Fruit fly (Drosophila melanogaster) whole organism, wandering third instar larva: Measurements from ENCODE around the gene psh.

Source experiments
- Abd-B ChIP-seq: fragments of >200 bp; optimal IDR thresholded peaks from 2 replicates; lab custom pipeline; 2017; ENCODE audit warnings: missing biosample characterization, missing genetic modification characterization
- CG32264 ChIP-seq: fragments of 200-800 bp; sonication (Bioruptor generic); optimal IDR thresholded peaks from 2 replicates; lab custom pipeline; 2016; ENCODE audit warnings: missing biosample characterization, missing genetic modification characterization
- CG9705 ChIP-seq: fragments of 200-800 bp; sonication (Bioruptor generic); optimal IDR thresholded peaks from 2 replicates; lab custom pipeline; 2018; ENCODE audit warnings: missing biosample characterization, mild to moderate bottlenecking, missing genetic modification characterization
- Dfd ChIP-seq: fragments of >200 bp; optimal IDR thresholded peaks from 2 replicates; lab custom pipeline; 2017; ENCODE audit warnings: missing biosample characterization, missing genetic modification characterization
- Dif ChIP-seq: fragments of 200-275, 200-300 bp; sonication (Bioruptor generic); optimal IDR thresholded peaks from 2 replicates; lab custom pipeline; 2018; ENCODE audit warnings: missing biosample characterization, missing genetic modification characterization; ENCODE audit not compliant: partially characterized antibody
- GATAd ChIP-seq: sonication (Bioruptor generic); optimal IDR thresholded peaks from 2 replicates; lab custom pipeline; 2016; ENCODE audit warnings: missing biosample characterization, missing genetic modification characterization
- HLH106 ChIP-seq: fragments of 200-800 bp; optimal IDR thresholded peaks from 3 replicates; lab custom pipeline; 2019; ENCODE audit warnings: missing biosample characterization, mild to moderate bottlenecking, missing genetic modification characterization, moderate library complexity
- Hnf4 ChIP-seq: fragments of 200-800 bp; sonication (Bioruptor generic); optimal IDR thresholded peaks from 2 replicates; lab custom pipeline; 2016; ENCODE audit warnings: missing biosample characterization, mild to moderate bottlenecking, missing genetic modification characterization
- Hr78 ChIP-seq: fragments of >200 bp; optimal IDR thresholded peaks from 2 replicates; lab custom pipeline; 2017; ENCODE audit warnings: missing biosample characterization, missing genetic modification characterization
- Jra ChIP-seq: sonication (Bioruptor generic); optimal IDR thresholded peaks from 2 replicates; lab custom pipeline; 2016; ENCODE audit warnings: missing biosample characterization, missing genetic modification characterization
- Mio ChIP-seq: sonication (Bioruptor generic); optimal IDR thresholded peaks from 2 replicates; lab custom pipeline; 2016; ENCODE audit warnings: missing biosample characterization, missing genetic modification characterization
- OdsH ChIP-seq: fragments of 200-800 bp; sonication (Bioruptor generic); optimal IDR thresholded peaks from 2 replicates; lab custom pipeline; 2016; ENCODE audit warnings: missing biosample characterization, mild to moderate bottlenecking, missing genetic modification characterization
- Rel ChIP-seq, 2 experiments: fragments of 200-800 bp; sonication (Bioruptor generic) in 1 of 2; optimal IDR thresholded peaks; 2 replicates in 1 of 2; 3 replicates in 1 of 2; lab custom pipeline; 2016 to 2019; ENCODE audit warnings: mild to moderate bottlenecking in 2 of 2, missing biosample characterization in 2 of 2, missing genetic modification characterization in 2 of 2, moderate library complexity in 1 of 2
- Sp1 ChIP-seq: fragments of 200-800 bp; sonication (Bioruptor generic); optimal IDR thresholded peaks from 3 replicates; lab custom pipeline; 2019; ENCODE audit warnings: missing biosample characterization, mild to moderate bottlenecking, missing genetic modification characterization, moderate library complexity
- br ChIP-seq: fragments of 200-800 bp; sonication (Bioruptor generic); optimal IDR thresholded peaks from 2 replicates; lab custom pipeline; 2016; ENCODE audit warnings: missing biosample characterization, missing genetic modification characterization
- brk ChIP-seq: fragments of 200-800 bp; sonication (Bioruptor generic); optimal IDR thresholded peaks from 2 replicates; lab custom pipeline; 2016; ENCODE audit warnings: missing biosample characterization, mild to moderate bottlenecking, missing genetic modification characterization
- dl ChIP-seq, 2 experiments: fragments of 175-275, 200-275 bp in 1 of 2; fragments of 200-275 bp in 1 of 2; sonication (Bioruptor generic); optimal IDR thresholded peaks; lab custom pipeline; 2018; ENCODE audit warnings: mild to moderate bottlenecking in 2 of 2, missing biosample characterization in 2 of 2, missing genetic modification characterization in 2 of 2, moderate library complexity in 2 of 2; ENCODE audit not compliant: partially characterized antibody in 2 of 2, insufficient read depth in 1 of 2
- dmrt93B ChIP-seq: fragments of 200-800 bp; sonication (Bioruptor generic); optimal IDR thresholded peaks from 2 replicates; lab custom pipeline; 2018; ENCODE audit warnings: missing biosample characterization, mild to moderate bottlenecking, missing genetic modification characterization
- dsf ChIP-seq: sonication (Bioruptor generic); optimal IDR thresholded peaks from 2 replicates; lab custom pipeline; 2016; ENCODE audit warnings: missing biosample characterization, missing genetic modification characterization, borderline replicate concordance
- foxo ChIP-seq, 2 experiments: fragments of 200-800 bp; sonication (Bioruptor generic); optimal IDR thresholded peaks; 2 replicates in 1 of 2; 3 replicates in 1 of 2; lab custom pipeline; 2016 to 2017; ENCODE audit warnings: missing biosample characterization in 2 of 2, missing genetic modification characterization in 2 of 2
- fru ChIP-seq: fragments of 200-800 bp; sonication (Bioruptor generic); optimal IDR thresholded peaks from 3 replicates; lab custom pipeline; 2016; ENCODE audit warnings: missing biosample characterization, mild to moderate bottlenecking, missing genetic modification characterization
- h ChIP-seq: fragments of 200-800 bp; sonication (Bioruptor generic); optimal IDR thresholded peaks from 3 replicates; lab custom pipeline; 2016; ENCODE audit warnings: missing biosample characterization, mild to moderate bottlenecking, missing genetic modification characterization
- jim ChIP-seq: fragments of 175-275, 200-325 bp; sonication (Bioruptor generic); optimal IDR thresholded peaks from 2 replicates; lab custom pipeline; 2016; ENCODE audit warnings: missing biosample characterization, mild to moderate bottlenecking, missing genetic modification characterization
- pan ChIP-seq: fragments of >200 bp; optimal IDR thresholded peaks from 2 replicates; lab custom pipeline; 2017
- psq ChIP-seq: fragments of 200-800 bp; sonication (Bioruptor generic); optimal IDR thresholded peaks from 3 replicates; lab custom pipeline; 2017; ENCODE audit warnings: missing biosample characterization, mild to moderate bottlenecking, missing genetic modification characterization, moderate library complexity
- rgr ChIP-seq: fragments of 200-800 bp; sonication (Bioruptor generic); optimal IDR thresholded peaks from 3 replicates; lab custom pipeline; 2016; ENCODE audit warnings: missing biosample characterization, mild to moderate bottlenecking, missing genetic modification characterization
- sv ChIP-seq: fragments of 200-800 bp; sonication (Bioruptor generic); optimal IDR thresholded peaks from 3 replicates; lab custom pipeline; 2016; ENCODE audit warnings: missing biosample characterization, missing genetic modification characterization
- tai ChIP-seq: sonication (Bioruptor generic); optimal IDR thresholded peaks from 2 replicates; lab custom pipeline; 2016; ENCODE audit warnings: missing biosample characterization, missing genetic modification characterization
- usp ChIP-seq: fragments of >200 bp; optimal IDR thresholded peaks from 2 replicates; lab custom pipeline; 2017; ENCODE audit warnings: missing biosample characterization, missing genetic modification characterization
- woc ChIP-seq: sonication (Bioruptor generic); optimal IDR thresholded peaks from 2 replicates; lab custom pipeline; 2016; ENCODE audit warnings: missing biosample characterization, mild to moderate bottlenecking, missing genetic modification characterization

psh gene

dm6 chrX:18528166-18528733, 41.5 kb upstream of the psh start, which contains the start of the genes CG15042 and CG15047:
Gene CG15042, minus strand, starts transcription at chrX:18528266.
Gene CG15047, plus strand, starts transcription at chrX:18528683.
- no peak for TF ChIP-seq brk
- no peak for TF ChIP-seq CG32264 (GFP tag; lab: Kevin White, UChicago)
- TF ChIP-seq Dif (GFP tag; lab: Kevin White, UChicago), result no peak
- no peak for TF ChIP-seq OdsH (GFP tag; lab: Kevin White, UChicago)
- TF ChIP-seq sv (GFP tag; lab: Kevin White, UChicago), result no peak
- TF ChIP-seq CG9705 (GFP tag; lab: Kevin White, UChicago), result no peak
- TF ChIP-seq Jra (GFP tag; lab: Kevin White, UChicago), result no peak
- no peak for TF ChIP-seq tai
- no peak for TF ChIP-seq usp (GFP tag; lab: Kevin White, UChicago)
- TF ChIP-seq woc (GFP tag; lab: Kevin White, UChicago), result no peak
- no peak for TF ChIP-seq Rel (GFP tag; optimal IDR thresholded peaks at IDR 0.05; lab: Kevin White, UChicago)
- TF ChIP-seq Rel (tag; optimal IDR thresholded peaks at IDR 0.05; lab: Kevin White, UChicago), result no peak
- TF ChIP-seq dmrt93B (GFP tag; lab: Kevin White, UChicago), result no peak
- TF ChIP-seq foxo (GFP tag; optimal IDR thresholded peaks at IDR 0.05; lab: Kevin White, UChicago), result no peak
- TF ChIP-seq jim (GFP tag; lab: Kevin White, UChicago), result no peak
- TF ChIP-seq Sp1 (GFP tag; lab: Kevin White, UChicago), result no peak
- TF ChIP-seq GATAd (GFP tag; lab: Kevin White, UChicago), result no peak

DNA sequence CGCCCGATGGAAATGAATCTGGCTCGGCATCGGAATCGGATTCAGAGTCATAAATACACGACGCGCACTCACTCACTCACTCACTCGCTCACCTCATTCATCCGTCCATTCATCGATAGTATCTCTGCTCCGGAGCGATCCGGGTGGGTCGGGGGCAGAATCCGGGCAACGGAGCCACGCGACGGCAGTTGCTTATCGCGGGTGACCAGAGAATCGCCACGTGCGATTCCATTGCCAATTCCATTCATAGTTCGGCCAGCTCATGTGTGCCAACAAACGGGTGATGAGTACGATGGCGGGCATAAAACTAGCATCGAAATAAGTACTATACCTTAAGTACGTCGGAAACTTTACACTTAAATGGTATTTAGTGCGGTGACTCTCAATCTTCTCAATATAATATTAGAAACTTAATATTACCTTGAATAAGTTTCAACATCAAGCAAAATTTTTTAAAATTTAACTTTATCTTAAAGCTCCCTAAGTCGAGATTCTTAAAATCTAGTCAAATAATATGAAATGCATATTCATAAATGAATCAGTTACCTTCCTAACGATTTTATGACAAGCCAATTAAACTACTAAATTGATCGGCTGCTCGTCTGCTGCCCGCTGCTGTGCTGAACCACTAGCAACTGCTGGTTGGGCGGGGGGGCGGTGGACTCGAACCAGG, 38.0 kb upstream of the psh start:
- TF ChIP-seq dl (GFP tag; optimal IDR thresholded peaks at IDR 0.05; lab: Kevin White, UChicago; ENCODE audit: insufficient read depth in 1 of 2, partially characterized antibody in 2 of 2), result no peak
- TF ChIP-seq Hnf4 (GFP tag; lab: Kevin White, UChicago), result no peak
- TF ChIP-seq br (GFP tag; lab: Kevin White, UChicago), result peak; percentile 11
- peak; percentile 1 for TF ChIP-seq h (GFP tag; lab: Kevin White, UChicago)
- TF ChIP-seq Rel (GFP tag; optimal IDR thresholded peaks at IDR 0.05; lab: Kevin White, UChicago), result no peak
- no peak for TF ChIP-seq Rel (tag; optimal IDR thresholded peaks at IDR 0.05; lab: Kevin White, UChicago)
- TF ChIP-seq pan (lab: Kevin White, UChicago), result no peak
- TF ChIP-seq HLH106 (tag; lab: Kevin White, UChicago), result peak; percentile 15
- TF ChIP-seq CG32264 (GFP tag; lab: Kevin White, UChicago), result no peak
- peak; percentile 15 for TF ChIP-seq fru (GFP tag; lab: Kevin White, UChicago)
- TF ChIP-seq woc (GFP tag; lab: Kevin White, UChicago), result no peak
- no peak for TF ChIP-seq Hr78 (GFP tag; lab: Kevin White, UChicago)
- TF ChIP-seq foxo (GFP tag; optimal IDR thresholded peaks at IDR 0.05; lab: Kevin White, UChicago), result peak in 1 of 2 experiments; percentile 45
- TF ChIP-seq Sp1 (GFP tag; lab: Kevin White, UChicago), result peak; percentile 24
- TF ChIP-seq dmrt93B (GFP tag; lab: Kevin White, UChicago), result peak; percentile 8
- TF ChIP-seq rgr (GFP tag; lab: Kevin White, UChicago), result no peak
- no peak for TF ChIP-seq Jra (GFP tag; lab: Kevin White, UChicago)
- no peak for TF ChIP-seq jim (GFP tag; lab: Kevin White, UChicago)

DNA sequence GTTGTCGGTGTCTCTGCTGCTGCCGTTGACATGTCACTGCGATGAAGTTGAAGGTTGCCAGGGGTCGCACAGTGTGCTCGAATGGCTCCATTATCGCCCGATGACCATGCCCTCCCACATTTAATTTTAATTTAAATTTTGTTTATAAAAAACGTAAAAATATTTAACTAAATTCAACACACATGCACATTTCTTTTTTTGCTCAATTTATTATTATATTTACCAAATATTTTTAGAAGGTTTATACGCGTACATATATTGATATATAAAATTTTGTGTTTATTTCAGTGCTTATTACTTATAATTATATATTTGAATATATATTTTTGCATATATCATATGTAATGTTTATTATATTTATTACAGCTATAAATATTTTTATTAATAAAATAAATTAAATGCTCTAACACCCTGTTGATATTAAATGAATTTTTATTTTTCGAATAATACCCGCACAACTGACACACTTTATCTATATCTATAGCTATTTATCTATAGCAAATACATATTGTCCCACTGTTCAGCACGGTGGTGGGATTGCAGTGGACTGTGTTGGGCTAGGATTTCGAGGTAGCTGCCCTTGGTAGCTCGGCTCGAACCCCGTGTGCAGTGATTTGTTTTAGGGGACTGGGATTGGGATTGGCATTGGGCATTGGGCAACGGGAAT, 36.6 kb upstream of the psh start:
- TF ChIP-seq Dfd, result no peak
- no peak for TF ChIP-seq brk
- TF ChIP-seq rgr (GFP tag; lab: Kevin White, UChicago), result no peak
- TF ChIP-seq Dif (GFP tag; lab: Kevin White, UChicago), result no peak
- no peak for TF ChIP-seq Abd-B
- no peak for TF ChIP-seq Mio (GFP tag; lab: Kevin White, UChicago)
- TF ChIP-seq OdsH (GFP tag; lab: Kevin White, UChicago), result no peak
- no peak for TF ChIP-seq psq (GFP tag; lab: Kevin White, UChicago)
- TF ChIP-seq Hnf4 (GFP tag; lab: Kevin White, UChicago), result no peak
- TF ChIP-seq sv (GFP tag; lab: Kevin White, UChicago), result no peak
- TF ChIP-seq usp (GFP tag; lab: Kevin White, UChicago), result no peak
- no peak for TF ChIP-seq dsf (GFP tag; lab: Kevin White, UChicago)
